Worm (Caenorhabditis elegans) whole organism, L4 larva: ENCODE data around the gene hif-1.

Experiments used
- D1046.2 ChIP-seq: fragments of 200-800 bp; sonication (Bioruptor generic); IDR thresholded peaks from 2 replicates; pipeline ENCODE4 v1.3.6; 2022; ENCODE audit warnings: missing genetic modification characterization, missing compliant biosample characterization
- F37D6.2 ChIP-seq: sonication (generic microtip); optimal IDR thresholded peaks from 2 replicates; lab custom pipeline; 2016; ENCODE audit warnings: mild to moderate bottlenecking, missing genetic modification characterization, missing compliant biosample characterization
- T20F7.1 ChIP-seq: fragments of 200-800 bp; sonication (Bioruptor generic); optimal IDR thresholded peaks from 2 replicates; lab custom pipeline; 2018; ENCODE audit warnings: mild to moderate bottlenecking, missing genetic modification characterization, missing compliant biosample characterization
- Y5F2A.4 ChIP-seq: fragments of 200-800 bp; sonication (Bioruptor generic); optimal IDR thresholded peaks from 2 replicates; lab custom pipeline; 2018; ENCODE audit warnings: mild to moderate bottlenecking, missing genetic modification characterization, missing compliant biosample characterization
- Y75B8A.6 ChIP-seq: fragments of 200-800 bp; sonication (Bioruptor generic); IDR thresholded peaks from 2 replicates; pipeline ENCODE4 v1.3.6; 2022; ENCODE audit warnings: missing genetic modification reagents, missing genetic modification characterization, missing compliant biosample characterization
- aha-1 ChIP-seq: fragments of 150-350 bp; peaks from one replicate; lab custom pipeline; 2014; ENCODE audit warnings: missing biosample characterization, missing genetic modification characterization
- arid-1 ChIP-seq: fragments of 200-800 bp; sonication (Bioruptor generic); conservative IDR thresholded peaks from 2 replicates; pipeline ENCODE4 v1.3.6; 2022; ENCODE audit warnings: missing genetic modification reagents, missing genetic modification characterization, missing compliant biosample characterization
- attf-4 ChIP-seq: sonication (generic microtip); optimal IDR thresholded peaks from 3 replicates; lab custom pipeline; 2017; ENCODE audit warnings: missing biosample characterization, missing genetic modification characterization
- ceh-28 ChIP-seq: fragments of 150-350 bp; optimal IDR thresholded peaks from 2 replicates; lab custom pipeline; 2014; ENCODE audit warnings: missing biosample characterization, missing genetic modification reagents, missing genetic modification characterization
- ceh-62 ChIP-seq: sonication (generic microtip); optimal IDR thresholded peaks from 2 replicates; lab custom pipeline; 2017; ENCODE audit warnings: missing biosample characterization, missing genetic modification characterization
- ces-1 ChIP-seq: fragments of 150-350 bp; sonication (generic microtip); optimal IDR thresholded peaks from 4 replicates; lab custom pipeline; 2014; ENCODE audit warnings: missing biosample characterization, missing genetic modification reagents, missing genetic modification characterization
- daf-19 ChIP-seq: fragments of 200-800 bp; sonication (Bioruptor generic); conservative IDR thresholded peaks from 2 replicates; pipeline ENCODE4 v1.3.6; 2022; ENCODE audit warnings: missing genetic modification characterization, missing compliant biosample characterization
- duxl-1 ChIP-seq: sonication (generic microtip); optimal IDR thresholded peaks from 2 replicates; lab custom pipeline; 2016; ENCODE audit warnings: mild to moderate bottlenecking, missing genetic modification characterization, moderate library complexity, missing compliant biosample characterization; ENCODE audit not compliant: poor library complexity
- dve-1 ChIP-seq: sonication (generic microtip); optimal IDR thresholded peaks from 2 replicates; lab custom pipeline; 2017; ENCODE audit warnings: antibody characterized with exemption, mild to moderate bottlenecking, missing genetic modification characterization, missing compliant biosample characterization; ENCODE audit not compliant: insufficient read depth
- egl-43 ChIP-seq: fragments of 200-800 bp; sonication (Bioruptor generic); IDR thresholded peaks from 2 replicates; pipeline ENCODE4 v1.3.6; 2022; ENCODE audit warnings: missing genetic modification reagents, missing genetic modification characterization, missing compliant biosample characterization
- fkh-10 ChIP-seq: fragments of 150-350 bp; optimal IDR thresholded peaks from 2 replicates; lab custom pipeline; 2014; ENCODE audit warnings: missing biosample characterization, missing genetic modification reagents, missing genetic modification characterization
- hif-1 ChIP-seq, 2 experiments: sonication (generic microtip); optimal IDR thresholded peaks; 2 replicates each; lab custom pipeline; 2016 to 2017; ENCODE audit warnings: missing compliant biosample characterization in 2 of 2, missing genetic modification characterization in 2 of 2, missing genetic modification reagents in 2 of 2, missing genotype in 2 of 2, mild to moderate bottlenecking in 1 of 2
- hlh-11 ChIP-seq: fragments of 200-800 bp; sonication (Bioruptor generic); optimal IDR thresholded peaks from 2 replicates; lab custom pipeline; 2018; ENCODE audit warnings: mild to moderate bottlenecking, missing genetic modification characterization, missing compliant biosample characterization
- hlh-30 ChIP-seq: sonication (generic microtip); optimal IDR thresholded peaks from 2 replicates; lab custom pipeline; 2017; ENCODE audit warnings: antibody characterized with exemption, mild to moderate bottlenecking, missing genetic modification characterization, missing compliant biosample characterization; ENCODE audit not compliant: insufficient read depth
- hmg-1.1 ChIP-seq: fragments of 200-800 bp; sonication (Bioruptor generic); IDR thresholded peaks from 2 replicates; pipeline ENCODE4 v1.3.6; 2022; ENCODE audit warnings: missing genetic modification reagents, missing genetic modification characterization, missing compliant biosample characterization
- lin-13 ChIP-seq: fragments of 150-350 bp; optimal IDR thresholded peaks from 2 replicates; lab custom pipeline; 2014; ENCODE audit warnings: missing biosample characterization, missing genetic modification reagents, missing genetic modification characterization
- lin-29 ChIP-seq: fragments of 200-800 bp; sonication (Bioruptor generic); IDR thresholded peaks from 2 replicates; pipeline ENCODE4 v1.3.6; 2022; ENCODE audit warnings: missing genetic modification reagents, missing genetic modification characterization, missing compliant biosample characterization
- lsy-2 ChIP-seq, 2 experiments: fragments of 150-350 bp in 1 of 2; sonication (generic microtip) in 1 of 2; optimal IDR thresholded peaks; 2 replicates each; lab custom pipeline; 2014 to 2017; ENCODE audit warnings: missing biosample characterization in 2 of 2, missing genetic modification characterization in 2 of 2
- madf-5 ChIP-seq, 2 experiments: fragments of 200-800 bp; sonication (Bioruptor generic); IDR thresholded peaks; 2 replicates each; pipeline ENCODE4 v1.3.6; 2022; ENCODE audit warnings: missing compliant biosample characterization in 2 of 2, missing genetic modification characterization in 2 of 2
- mdl-1 ChIP-seq, 2 experiments: fragments of 150-350 bp in 1 of 2; sonication (generic microtip) in 1 of 2; optimal IDR thresholded peaks; 2 replicates each; lab custom pipeline; 2014 to 2017; ENCODE audit warnings: missing biosample characterization in 2 of 2, missing genetic modification characterization in 2 of 2
- mes-2 ChIP-seq: sonication (generic microtip); optimal IDR thresholded peaks from 2 replicates; lab custom pipeline; 2016; ENCODE audit warnings: missing genotype, mild to moderate bottlenecking, missing genetic modification characterization, missing compliant biosample characterization; ENCODE audit not compliant: poor library complexity, severe bottlenecking
- nhr-102 ChIP-seq: sonication (generic microtip); optimal IDR thresholded peaks from 2 replicates; lab custom pipeline; 2016; ENCODE audit warnings: mild to moderate bottlenecking, missing genetic modification characterization, moderate library complexity, missing compliant biosample characterization
- nhr-11 ChIP-seq: fragments of 150-350 bp; optimal IDR thresholded peaks from 2 replicates; lab custom pipeline; 2014; ENCODE audit warnings: missing biosample characterization, missing genetic modification characterization
- nhr-41 ChIP-seq: fragments of 200-800 bp; sonication (Bioruptor generic); IDR thresholded peaks from 2 replicates; pipeline ENCODE4 v1.3.6; 2022; ENCODE audit warnings: missing genetic modification reagents, missing genetic modification characterization, missing compliant biosample characterization
- pqm-1 ChIP-seq: sonication (generic microtip); optimal IDR thresholded peaks from 2 replicates; lab custom pipeline; 2017; ENCODE audit warnings: missing biosample characterization, missing genetic modification characterization
- rbr-2 ChIP-seq: sonication (generic microtip); optimal IDR thresholded peaks from 2 replicates; lab custom pipeline; 2016; ENCODE audit warnings: missing genotype, missing genetic modification characterization, missing compliant biosample characterization
- set-16 ChIP-seq: fragments of 200-800 bp; sonication (Bioruptor generic); IDR thresholded peaks from 2 replicates; pipeline ENCODE4 v1.3.6; 2022; ENCODE audit warnings: missing genetic modification reagents, missing genetic modification characterization, missing compliant biosample characterization
- snpc-4 ChIP-seq: fragments of 150-350 bp; optimal IDR thresholded peaks from 2 replicates; lab custom pipeline; 2014; ENCODE audit warnings: missing biosample characterization, missing genetic modification characterization
- tag-97 ChIP-seq: fragments of 200-800 bp; sonication (Bioruptor generic); IDR thresholded peaks from 2 replicates; pipeline ENCODE4 v1.3.6; 2022; ENCODE audit warnings: missing genetic modification characterization, missing compliant biosample characterization
- tra-1 ChIP-seq: fragments of 200-800 bp; sonication (Bioruptor generic); IDR thresholded peaks from 2 replicates; pipeline ENCODE4 v1.3.6; 2022; ENCODE audit warnings: missing genetic modification reagents, missing genetic modification characterization, missing compliant biosample characterization
- unc-39 ChIP-seq: sonication (generic microtip); optimal IDR thresholded peaks from 2 replicates; lab custom pipeline; 2017; ENCODE audit warnings: missing biosample characterization, missing genetic modification characterization
- unc-62 ChIP-seq, 3 experiments: fragments of 150-350 bp in 1 of 3; sonication (generic microtip); optimal IDR thresholded peaks in 2 of 3; peaks in 1 of 3; 1 replicate in 1 of 3; 2 replicates in 2 of 3; lab custom pipeline; 2014 to 2017; ENCODE audit warnings: missing biosample characterization in 3 of 3, missing genetic modification characterization in 3 of 3, missing genetic modification reagents in 3 of 3, missing genotype in 1 of 3
- vab-7 ChIP-seq: fragments of 200-800 bp; sonication (Bioruptor generic); IDR thresholded peaks from 2 replicates; pipeline ENCODE4 v1.3.6; 2022; ENCODE audit warnings: missing genetic modification reagents, missing genetic modification characterization, missing compliant biosample characterization
- zfp-3 ChIP-seq: fragments of 200-800 bp; sonication (Bioruptor generic); conservative IDR thresholded peaks from 2 replicates; pipeline ENCODE4 v1.3.6; 2022; ENCODE audit warnings: missing genetic modification reagents, missing genetic modification characterization, missing compliant biosample characterization
- zip-11 ChIP-seq: fragments of 200-800 bp; sonication (Bioruptor generic); IDR thresholded peaks from 2 replicates; pipeline ENCODE4 v1.3.6; 2022; ENCODE audit warnings: missing genetic modification characterization, missing compliant biosample characterization

hif-1 gene

ce11 chrV:20824962-20825609, 44.9 kb downstream of the hif-1 start, which contains the start of the genes gcy-22 and grl-14:
gcy-22 (minus strand) TSS chrV:20825062.
grl-14 (plus strand) TSS chrV:20825559.
- TF ChIP-seq arid-1, result no peak
- no peak for TF ChIP-seq lin-29 (GFP tag; lab: Robert Waterston, UW)
- TF ChIP-seq nhr-102 (tag; lab: Kevin White, UChicago), result no peak
- TF ChIP-seq snpc-4 (tag; lab: Kevin White, UChicago), result no peak
- no peak for TF ChIP-seq tag-97 (GFP tag; lab: Robert Waterston, UW)

ce11 chrV:20826618-20827017, 46.4 kb downstream of the hif-1 start:
- TF ChIP-seq aha-1 (tag; lab: Kevin White, UChicago), result peak; percentile 73
- no peak for TF ChIP-seq zip-11 (GFP tag; lab: Robert Waterston, UW)
- TF ChIP-seq unc-62 (GFP tag; optimal IDR thresholded peaks at IDR 0.05 in 1 of 2; lab: Kevin White, UChicago), result peak in 1 of 2 experiments; percentile 81
- TF ChIP-seq unc-62 (tag; optimal IDR thresholded peaks at IDR 0.05; lab: Kevin White, UChicago), result no peak
- TF ChIP-seq madf-5 (GFP tag; IDR thresholded peaks at IDR 0.05; lab: Robert Waterston, UW), result no peak

- peak; percentile 49 for TF ChIP-seq F37D6.2 (tag; lab: Kevin White, UChicago)
- TF ChIP-seq snpc-4 (tag; lab: Kevin White, UChicago), result no peak
- TF ChIP-seq lin-13 (GFP tag; lab: Kevin White, UChicago), result no peak
- no peak for TF ChIP-seq Y5F2A.4 (GFP tag; lab: Kevin White, UChicago)
- TF ChIP-seq aha-1 (tag; lab: Kevin White, UChicago), result peak; percentile 96
- TF ChIP-seq lsy-2 (tag; optimal IDR thresholded peaks at IDR 0.05; lab: Kevin White, UChicago), result peak; percentile 45 to 74
- TF ChIP-seq vab-7 (GFP tag; lab: Robert Waterston, UW), result peak; percentile 29; the same call in 1 of the 2 replicates
- peak in 1 of 2 experiments; percentile 81 for TF ChIP-seq unc-62 (GFP tag; optimal IDR thresholded peaks at IDR 0.05 in 1 of 2; lab: Kevin White, UChicago)
- no peak for TF ChIP-seq unc-62 (tag; optimal IDR thresholded peaks at IDR 0.05; lab: Kevin White, UChicago)
- no peak for TF ChIP-seq unc-39
- TF ChIP-seq ceh-28, result peak; percentile 30
- TF ChIP-seq mdl-1 (tag; optimal IDR thresholded peaks at IDR 0.05; lab: Kevin White, UChicago), result peak in 1 of 2 experiments; percentile 69
- peak; percentile 39 for TF ChIP-seq mes-2
- peak; percentile 14 for TF ChIP-seq hlh-11
- TF ChIP-seq tra-1 (GFP tag; lab: Robert Waterston, UW), result 0 out of 2 replicates have a peak, but pooled peaks have one; percentile 24
- TF ChIP-seq egl-43 (GFP tag; lab: Robert Waterston, UW), result 0 out of 2 replicates have a peak, but pooled peaks have one; percentile 42
- TF ChIP-seq set-16, result peak; percentile 55
- TF ChIP-seq hmg-1.1, result peak; percentile 75
- TF ChIP-seq Y75B8A.6 (GFP tag; lab: Robert Waterston, UW), result no peak
- peak; percentile 63 for TF ChIP-seq rbr-2 (tag; lab: Kevin White, UChicago)
- TF ChIP-seq hif-1 (tag; optimal IDR thresholded peaks at IDR 0.05; lab: Kevin White, UChicago), result peak in 1 of 2 experiments; percentile 56
- TF ChIP-seq fkh-10, result peak; percentile 94
- peak; percentile 83 for TF ChIP-seq hlh-30 (tag; lab: Kevin White, UChicago)
- TF ChIP-seq arid-1, result no peak
- peak; percentile 45 for TF ChIP-seq nhr-11
Measured at ce11 chrV:20828820-20829219, 48.6 kb downstream of the hif-1 start, which contains the start of gene sbt-1. sbt-1 (minus strand) TSS chrV:20828881.

ce11 chrV:20829511-20829910, 49.3 kb downstream of the hif-1 start, which contains the start of gene num-1:
num-1 (plus strand) TSS chrV:20829811.
- TF ChIP-seq snpc-4 (tag; lab: Kevin White, UChicago) (no peak), D1046.2 (GFP tag; lab: Robert Waterston, UW) (no peak), daf-19 (GFP tag; lab: Robert Waterston, UW) (no peak), duxl-1 (tag; lab: Kevin White, UChicago) (no peak), T20F7.1 (GFP tag; lab: Kevin White, UChicago) (no peak), ces-1 (GFP tag; lab: Kevin White, UChicago) (no peak), ceh-62 (no peak), dve-1 (tag; lab: Kevin White, UChicago) (no peak), zfp-3 (GFP tag; lab: Robert Waterston, UW) (no peak), nhr-102 (tag; lab: Kevin White, UChicago) (no peak), hmg-1.1 (no peak), Y75B8A.6 (GFP tag; lab: Robert Waterston, UW) (no peak), pqm-1 (tag; lab: Kevin White, UChicago) (no peak), attf-4 (no peak), nhr-41 (GFP tag; lab: Robert Waterston, UW) (no peak)
